Fruit fly (Drosophila melanogaster): ENCODE measurements around the gene Cpr65Eb.

Gene Cpr65Eb

dm6 chr3L:7086558-7087059, 2.0 kb downstream of the Cpr65Eb start, which contains the start of gene Cpr65Ea (continued):
- TF ChIP-seq Ptx1 (GFP tag; IDR thresholded peaks at IDR 0.05), result peak; percentile 49
- no peak for TF ChIP-seq CG7372 (GFP tag; IDR thresholded peaks at IDR 0.05)
- no peak for TF ChIP-seq Nf-YB (GFP tag; optimal IDR thresholded peaks at IDR 0.05)
- TF ChIP-seq scrt (GFP tag; optimal IDR thresholded peaks at IDR 0.05), result no peak
- no peak for TF ChIP-seq rib (GFP tag; IDR thresholded peaks at IDR 0.05)
- TF ChIP-seq CG2712 (tag; optimal IDR thresholded peaks at IDR 0.05), result peak; percentile 25
- no peak for TF ChIP-seq pum (GFP tag; optimal IDR thresholded peaks at IDR 0.05)
- 0 out of 2 replicates have a peak, but pooled peaks have one; percentile 23 for TF ChIP-seq ttk (GFP tag; IDR thresholded peaks at IDR 0.05)
- no peak for TF ChIP-seq CG6654 (GFP tag; optimal IDR thresholded peaks at IDR 0.05)
- TF ChIP-seq Blimp-1 (GFP tag; optimal IDR thresholded peaks at IDR 0.05), result no peak
- 0 out of 2 replicates have a peak, but pooled peaks have one; percentile 15 for TF ChIP-seq CG32767 (GFP tag; IDR thresholded peaks at IDR 0.05)
- TF ChIP-seq bbx (GFP tag; IDR thresholded peaks at IDR 0.05; ENCODE audit: partially characterized antibody), result no peak
- peak; percentile 20; the same call in 1 of the 2 replicates for TF ChIP-seq E2f1 (GFP tag; IDR thresholded peaks at IDR 0.05)
- no peak for TF ChIP-seq cato (GFP tag; optimal IDR thresholded peaks at IDR 0.05; ENCODE audit: borderline replicate concordance)
- 0 out of 2 replicates have a peak, but pooled peaks have one; percentile 13 for TF ChIP-seq Nf-YA (GFP tag; IDR thresholded peaks at IDR 0.05)
- no peak for TF ChIP-seq gcm (GFP tag; optimal IDR thresholded peaks at IDR 0.05)
- TF ChIP-seq phol (tag; optimal IDR thresholded peaks at IDR 0.05), result peak; percentile 16
- TF ChIP-seq CG11456 (GFP tag; IDR thresholded peaks at IDR 0.05), result no peak
- no peak for TF ChIP-seq Fer2 (tag; optimal IDR thresholded peaks at IDR 0.05)
- no peak for TF ChIP-seq CG4730 (GFP tag; IDR thresholded peaks at IDR 0.05)
- no peak for TF ChIP-seq CG17385 (GFP tag; optimal IDR thresholded peaks at IDR 0.05)
- no peak for TF ChIP-seq CG15479 (GFP tag; optimal IDR thresholded peaks at IDR 0.05)
- no peak for TF ChIP-seq bab2 (GFP tag; optimal IDR thresholded peaks at IDR 0.05)
- TF ChIP-seq salm (tag; optimal IDR thresholded peaks at IDR 0.05), result no peak
- TF ChIP-seq sens (GFP tag), result peak; percentile 43
- TF ChIP-seq Fer1 (GFP tag; optimal IDR thresholded peaks at IDR 0.05), result no peak
- TF ChIP-seq stwl (tag; optimal IDR thresholded peaks at IDR 0.05), result no peak
- TF ChIP-seq stc (GFP tag; IDR thresholded peaks at IDR 0.05), result peak; percentile 32; the same call in 1 of the 2 replicates
- TF ChIP-seq CTCF (GFP tag; optimal IDR thresholded peaks at IDR 0.05), result no peak
- no peak for TF ChIP-seq CG18599 (GFP tag; optimal IDR thresholded peaks at IDR 0.05)
- TF ChIP-seq Sox102F (GFP tag; optimal IDR thresholded peaks at IDR 0.05), result peak; percentile 56
- no peak for TF ChIP-seq CG13123 (GFP tag; optimal IDR thresholded peaks at IDR 0.05)
- 0 out of 2 replicates have a peak, but pooled peaks have one; percentile 12 for TF ChIP-seq Ada2b (GFP tag; IDR thresholded peaks at IDR 0.05)
- peak; percentile 53 for TF ChIP-seq HLH3B (GFP tag; IDR thresholded peaks at IDR 0.05)
- TF ChIP-seq Myb (GFP tag; optimal IDR thresholded peaks at IDR 0.05), result no peak
- TF ChIP-seq CG8924 (tag; optimal IDR thresholded peaks at IDR 0.05), result peak; percentile 11
- peak; percentile 47 for TF ChIP-seq CG13424 (tag; optimal IDR thresholded peaks at IDR 0.05)

DNA sequence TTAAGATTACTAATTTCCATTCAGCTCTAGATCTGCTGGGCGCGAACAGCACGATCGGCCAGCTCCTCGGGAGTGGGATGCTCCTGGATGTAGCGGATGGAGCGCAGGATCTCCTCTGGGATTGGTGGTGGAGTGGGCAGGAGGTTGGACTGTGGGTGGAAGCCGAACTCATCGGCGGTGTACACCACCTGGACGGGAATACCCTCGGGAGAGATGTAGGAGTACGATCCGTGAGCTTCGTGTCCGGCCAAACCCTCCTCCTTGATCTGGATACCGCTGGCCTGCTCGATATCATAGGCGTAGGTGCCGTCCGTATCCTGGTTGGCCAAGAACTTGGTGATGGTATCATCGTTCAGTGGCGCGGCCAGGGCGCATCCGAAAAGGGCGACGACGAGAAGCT, 2.5 kb downstream of the Cpr65Eb start:
- TF ChIP-seq CG14441 (GFP tag; IDR thresholded peaks at IDR 0.05) (0 out of 2 replicates have a peak, but pooled peaks have one; percentile 19), Ets65A (GFP tag) (peak; percentile 67), tgo (GFP tag; IDR thresholded peaks at IDR 0.05) (no peak), CG12769 (tag; optimal IDR thresholded peaks at IDR 0.05) (peak; percentile 72)

All from whole organism, embryonic.